Worm (Caenorhabditis elegans): ENCODE measurements around the gene srw-21.

DNA sequence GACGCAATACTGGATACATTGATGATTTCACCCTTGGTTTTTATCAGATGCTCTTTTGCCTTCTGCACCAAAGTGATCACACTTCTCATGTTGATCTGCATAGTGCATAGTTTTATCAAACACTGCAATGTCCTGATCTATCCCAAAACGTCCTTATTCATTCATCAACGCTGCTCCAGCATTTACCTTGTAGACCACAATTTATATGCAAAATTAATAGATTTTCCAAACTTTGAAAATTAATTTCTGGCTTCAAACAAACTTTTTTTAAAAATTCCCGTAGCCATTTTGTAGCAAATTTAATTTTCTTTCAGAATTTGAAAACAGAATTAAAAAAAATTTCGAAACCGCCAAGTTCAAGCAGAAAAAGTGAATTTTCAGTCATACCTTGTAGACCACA lies 3.3 kb upstream of the srw-21 start, which contains the start of gene C06B8.3:
- TF ChIP-seq flt-1 (GFP tag; IDR thresholded peaks at IDR 0.05) (no peak), tra-4 (tag; optimal IDR thresholded peaks at IDR 0.05) (no peak), ceh-36 (tag; optimal IDR thresholded peaks at IDR 0.05) (no peak), hmbx-1 (tag; optimal IDR thresholded peaks at IDR 0.05) (no peak), ama-1 (optimal IDR thresholded peaks at IDR 0.05) (no peak), hmg-4 (GFP tag; optimal IDR thresholded peaks at IDR 0.05) (no peak), pes-1 (GFP tag; IDR thresholded peaks at IDR 0.05) (no peak), B0310.2 (tag; optimal IDR thresholded peaks at IDR 0.05) (no peak), ceh-13 (GFP tag; optimal IDR thresholded peaks at IDR 0.05) (no peak), hnd-1 (tag; optimal IDR thresholded peaks at IDR 0.05) (no peak), aly-1 (tag; optimal IDR thresholded peaks at IDR 0.05) (no peak), F13C5.2 (tag; optimal IDR thresholded peaks at IDR 0.05) (no peak), tbx-37 (GFP tag; conservative IDR thresholded peaks at IDR 0.05) (no peak)
